Fruit fly (Drosophila melanogaster) whole organism, embryonic: Measurements from ENCODE around the gene Rift.

Source experiments
- Ada2b ChIP-seq: fragments of 200-800 bp; sonication (Bioruptor generic); IDR thresholded peaks from 2 replicates; pipeline ENCODE4 v1.3.6; 2022; ENCODE audit warnings: missing biosample characterization, missing genetic modification characterization
- Adf1 ChIP-seq: fragments of 200-800 bp; sonication (Bioruptor generic); IDR thresholded peaks from 2 replicates; pipeline ENCODE4 v1.3.6; 2022; ENCODE audit warnings: missing biosample characterization, missing genetic modification characterization
- Atf-2 ChIP-seq: fragments of 200-800 bp; sonication (Bioruptor generic); optimal IDR thresholded peaks from 2 replicates; lab custom pipeline; 2016; ENCODE audit warnings: missing biosample characterization, missing genetic modification characterization
- B-H2 ChIP-seq: fragments of 200-800 bp; sonication (Bioruptor generic); optimal IDR thresholded peaks from 2 replicates; lab custom pipeline; 2018; ENCODE audit warnings: missing biosample characterization, mild to moderate bottlenecking, missing genetic modification characterization
- CG10209 ChIP-seq: fragments of 200-800 bp; sonication (Bioruptor generic); optimal IDR thresholded peaks from 3 replicates; lab custom pipeline; 2017; ENCODE audit warnings: missing biosample characterization, mild to moderate bottlenecking, missing genetic modification characterization, missing genetic modification reagents
- CG12219 ChIP-seq: fragments of 200-800 bp; sonication (Bioruptor generic); optimal IDR thresholded peaks from 3 replicates; lab custom pipeline; 2018; ENCODE audit warnings: missing biosample characterization, mild to moderate bottlenecking, missing genetic modification characterization
- CG12391 ChIP-seq: fragments of 200-800 bp; sonication (Bioruptor generic); optimal IDR thresholded peaks from 3 replicates; lab custom pipeline; 2018; ENCODE audit warnings: missing biosample characterization, mild to moderate bottlenecking, missing genetic modification characterization, moderate library complexity
- CG14667 ChIP-seq: fragments of 200-800 bp; sonication (Bioruptor generic); IDR thresholded peaks from 2 replicates; pipeline ENCODE4 v1.3.6; 2022; ENCODE audit warnings: missing biosample characterization, missing genetic modification characterization
- CG2199 ChIP-seq: fragments of 200-800 bp; sonication (Bioruptor generic); IDR thresholded peaks from 3 replicates; pipeline ENCODE4 v1.3.6; 2022; ENCODE audit warnings: missing biosample characterization, missing genetic modification characterization
- CG33213 ChIP-seq: fragments of 200-800 bp; sonication (Bioruptor generic); optimal IDR thresholded peaks from 3 replicates; lab custom pipeline; 2016; ENCODE audit warnings: missing biosample characterization, missing genetic modification characterization
- CG34376 ChIP-seq: fragments of 200-800 bp; sonication (Bioruptor generic); optimal IDR thresholded peaks from 2 replicates; lab custom pipeline; 2018; ENCODE audit warnings: missing biosample characterization, mild to moderate bottlenecking, missing genetic modification characterization
- CG3995 ChIP-seq: fragments of 200-800 bp; sonication (Bioruptor generic); optimal IDR thresholded peaks from 3 replicates; lab custom pipeline; 2016; ENCODE audit warnings: missing biosample characterization, missing genetic modification characterization
- CG4820 ChIP-seq: fragments of 200-800 bp; sonication (Bioruptor generic); optimal IDR thresholded peaks from 3 replicates; lab custom pipeline; 2016; ENCODE audit warnings: missing biosample characterization, missing genetic modification characterization
- CG4854 ChIP-seq: fragments of 200-800 bp; sonication (Bioruptor generic); optimal IDR thresholded peaks from 2 replicates; lab custom pipeline; 2016; ENCODE audit warnings: missing biosample characterization, missing genetic modification characterization, inconsistent platforms
- CG6689 ChIP-seq: fragments of 200-800 bp; sonication (Bioruptor generic); IDR thresholded peaks from 2 replicates; pipeline ENCODE4 v1.3.6; 2022; ENCODE audit warnings: missing biosample characterization, missing genetic modification characterization
- CG6791 ChIP-seq: fragments of 200-800 bp; sonication (Bioruptor generic); IDR thresholded peaks from 3 replicates; pipeline ENCODE4 v1.3.6; 2022; ENCODE audit warnings: missing biosample characterization, missing genetic modification characterization; ENCODE audit not compliant: partially characterized antibody
- CG7556 ChIP-seq: fragments of 200-800 bp; sonication (Bioruptor generic); optimal IDR thresholded peaks from 2 replicates; lab custom pipeline; 2017; ENCODE audit warnings: missing biosample characterization, mild to moderate bottlenecking, missing genetic modification characterization
- CG8765 ChIP-seq: fragments of 200-800 bp; sonication (Bioruptor generic); IDR thresholded peaks from 2 replicates; pipeline ENCODE4 v1.3.6; 2022; ENCODE audit warnings: missing biosample characterization, missing genetic modification characterization
- CG9817 ChIP-seq: fragments of 200-800 bp; sonication (Bioruptor generic); optimal IDR thresholded peaks from 2 replicates; lab custom pipeline; 2018; ENCODE audit warnings: missing biosample characterization, mild to moderate bottlenecking, missing genetic modification characterization, moderate library complexity
- Dll ChIP-seq: fragments of 200-800 bp; sonication (Bioruptor generic); IDR thresholded peaks from 4 replicates; pipeline ENCODE4 v1.3.6; 2022; ENCODE audit warnings: missing biosample characterization, missing genetic modification characterization; ENCODE audit not compliant: partially characterized antibody
- Dp ChIP-seq: fragments of 200-800 bp; sonication (Bioruptor generic); optimal IDR thresholded peaks from 2 replicates; lab custom pipeline; 2018; ENCODE audit warnings: missing biosample characterization, mild to moderate bottlenecking, missing genetic modification characterization, moderate library complexity
- Fer3 ChIP-seq: fragments of 200-800 bp; sonication (Bioruptor generic); optimal IDR thresholded peaks from 2 replicates; lab custom pipeline; 2018; ENCODE audit warnings: missing biosample characterization, mild to moderate bottlenecking, missing genetic modification characterization, moderate library complexity
- Hr3 ChIP-seq: fragments of 200-800 bp; sonication (Bioruptor generic); optimal IDR thresholded peaks from 3 replicates; lab custom pipeline; 2016; ENCODE audit warnings: missing biosample characterization, missing genetic modification characterization
- Lpt ChIP-seq: fragments of >200 bp; optimal IDR thresholded peaks from 2 replicates; lab custom pipeline; 2018; ENCODE audit warnings: missing biosample characterization, missing genetic modification characterization
- MBD-R2 ChIP-seq: fragments of 200-800 bp; sonication (Bioruptor generic); IDR thresholded peaks from 2 replicates; pipeline ENCODE4 v1.3.6; 2022; ENCODE audit warnings: missing biosample characterization, missing genetic modification characterization
- Mad ChIP-seq: fragments of 200-800 bp; sonication (Bioruptor generic); optimal IDR thresholded peaks from 2 replicates; lab custom pipeline; 2016; ENCODE audit warnings: missing biosample characterization, missing genetic modification characterization
- amos ChIP-seq: fragments of 200-800 bp; sonication (Bioruptor generic); IDR thresholded peaks from 2 replicates; pipeline ENCODE4 v1.3.6; 2022; ENCODE audit warnings: missing biosample characterization, missing genetic modification characterization; ENCODE audit not compliant: partially characterized antibody
- caup ChIP-seq: fragments of 200-800 bp; sonication (Bioruptor generic); optimal IDR thresholded peaks from 3 replicates; lab custom pipeline; 2017; ENCODE audit warnings: missing biosample characterization, mild to moderate bottlenecking, missing genetic modification characterization, moderate library complexity; ENCODE audit not compliant: severe bottlenecking
- chn ChIP-seq: fragments of 200-800 bp; sonication (Bioruptor generic); optimal IDR thresholded peaks from 2 replicates; lab custom pipeline; 2016; ENCODE audit warnings: missing biosample characterization, missing genetic modification characterization
- crc ChIP-seq: fragments of 200-800 bp; sonication (Bioruptor generic); optimal IDR thresholded peaks from 2 replicates; lab custom pipeline; 2016; ENCODE audit warnings: missing biosample characterization, missing genetic modification characterization
- emc ChIP-seq: fragments of 200-800 bp; sonication (Bioruptor generic); optimal IDR thresholded peaks from 2 replicates; lab custom pipeline; 2016; ENCODE audit warnings: missing biosample characterization, missing genetic modification characterization
- fd64A ChIP-seq: fragments of 200-800 bp; sonication (Bioruptor generic); optimal IDR thresholded peaks from 3 replicates; lab custom pipeline; 2018; ENCODE audit warnings: missing biosample characterization, mild to moderate bottlenecking, missing genetic modification characterization
- fd96Cb ChIP-seq: fragments of 200-800 bp; sonication (Bioruptor generic); optimal IDR thresholded peaks from 2 replicates; lab custom pipeline; 2018; ENCODE audit warnings: missing biosample characterization, mild to moderate bottlenecking, missing genetic modification characterization, moderate library complexity
- gcm2 ChIP-seq: fragments of 200-800 bp; sonication (Bioruptor generic); optimal IDR thresholded peaks from 2 replicates; lab custom pipeline; 2016; ENCODE audit warnings: missing biosample characterization, missing genetic modification characterization
- grn ChIP-seq: fragments of 200-800 bp; sonication (Bioruptor generic); optimal IDR thresholded peaks from 3 replicates; lab custom pipeline; 2017; ENCODE audit warnings: missing biosample characterization, missing genetic modification characterization
- jigr1 ChIP-seq: fragments of 200-800 bp; sonication (Bioruptor generic); IDR thresholded peaks from 3 replicates; pipeline ENCODE4 v1.3.6; 2022; ENCODE audit warnings: missing biosample characterization, missing genetic modification characterization
- mld ChIP-seq: fragments of 200-800 bp; sonication (Bioruptor generic); IDR thresholded peaks from 3 replicates; pipeline ENCODE4 v1.3.6; 2022; ENCODE audit warnings: missing biosample characterization, missing genetic modification characterization; ENCODE audit not compliant: partially characterized antibody
- nom ChIP-seq: fragments of 200-800 bp; sonication (Bioruptor generic); optimal IDR thresholded peaks from 2 replicates; lab custom pipeline; 2017; ENCODE audit warnings: missing biosample characterization, missing genetic modification characterization, mild to moderate bottlenecking, moderate library complexity, missing genetic modification reagents
- pan ChIP-seq, 4 experiments: fragments of >200 bp in 3 of 4; fragments of 200-800 bp in 1 of 4; sonication (Bioruptor generic) in 1 of 4; optimal IDR thresholded peaks in 3 of 4; IDR thresholded peaks in 1 of 4; 2 replicates each; pipeline versions ENCODE4 v1.3.6 to Lab custom; 2017 to 2022; ENCODE audit warnings: missing biosample characterization in 2 of 4, missing genetic modification characterization in 2 of 4, mixed read lengths in 1 of 4
- peb ChIP-seq: fragments of 200-800 bp; sonication (Bioruptor generic); IDR thresholded peaks from 2 replicates; pipeline ENCODE4 v1.3.6; 2022; ENCODE audit warnings: missing biosample characterization, missing genetic modification characterization
- pnt ChIP-seq: fragments of 200-800 bp; sonication (Bioruptor generic); optimal IDR thresholded peaks from 3 replicates; lab custom pipeline; 2016; ENCODE audit warnings: missing biosample characterization, missing genetic modification characterization
- ro ChIP-seq: fragments of 200-800 bp; sonication (Bioruptor generic); IDR thresholded peaks from 2 replicates; pipeline ENCODE4 v1.3.6; 2022; ENCODE audit warnings: missing biosample characterization, missing genetic modification characterization
- schlank ChIP-seq: fragments of 200-800 bp; sonication (Bioruptor generic); optimal IDR thresholded peaks from 2 replicates; lab custom pipeline; 2018; ENCODE audit warnings: missing biosample characterization, mild to moderate bottlenecking, missing genetic modification characterization
- sisA ChIP-seq: fragments of 200-800 bp; sonication (Bioruptor generic); IDR thresholded peaks from 2 replicates; pipeline ENCODE4 v1.3.6; 2022; ENCODE audit warnings: missing biosample characterization, missing genetic modification characterization
- so ChIP-seq: fragments of 200-800 bp; sonication (Bioruptor generic); IDR thresholded peaks from 3 replicates; pipeline ENCODE4 v1.3.6; 2022; ENCODE audit warnings: missing biosample characterization, missing genetic modification characterization
- tx ChIP-seq: fragments of 200-800 bp; sonication (Bioruptor generic); optimal IDR thresholded peaks from 2 replicates; lab custom pipeline; 2016; ENCODE audit warnings: missing biosample characterization, missing genetic modification characterization
- unc-4 ChIP-seq: fragments of 200-800 bp; sonication (Bioruptor generic); IDR thresholded peaks from 2 replicates; pipeline ENCODE4 v1.3.6; 2022; ENCODE audit warnings: missing biosample characterization, missing genetic modification characterization; ENCODE audit not compliant: partially characterized antibody
- z ChIP-seq: fragments of 200-800 bp; sonication (Bioruptor generic); IDR thresholded peaks from 3 replicates; pipeline ENCODE4 v1.3.6; 2022; ENCODE audit warnings: missing biosample characterization, missing genetic modification characterization

Gene Rift

DNA sequence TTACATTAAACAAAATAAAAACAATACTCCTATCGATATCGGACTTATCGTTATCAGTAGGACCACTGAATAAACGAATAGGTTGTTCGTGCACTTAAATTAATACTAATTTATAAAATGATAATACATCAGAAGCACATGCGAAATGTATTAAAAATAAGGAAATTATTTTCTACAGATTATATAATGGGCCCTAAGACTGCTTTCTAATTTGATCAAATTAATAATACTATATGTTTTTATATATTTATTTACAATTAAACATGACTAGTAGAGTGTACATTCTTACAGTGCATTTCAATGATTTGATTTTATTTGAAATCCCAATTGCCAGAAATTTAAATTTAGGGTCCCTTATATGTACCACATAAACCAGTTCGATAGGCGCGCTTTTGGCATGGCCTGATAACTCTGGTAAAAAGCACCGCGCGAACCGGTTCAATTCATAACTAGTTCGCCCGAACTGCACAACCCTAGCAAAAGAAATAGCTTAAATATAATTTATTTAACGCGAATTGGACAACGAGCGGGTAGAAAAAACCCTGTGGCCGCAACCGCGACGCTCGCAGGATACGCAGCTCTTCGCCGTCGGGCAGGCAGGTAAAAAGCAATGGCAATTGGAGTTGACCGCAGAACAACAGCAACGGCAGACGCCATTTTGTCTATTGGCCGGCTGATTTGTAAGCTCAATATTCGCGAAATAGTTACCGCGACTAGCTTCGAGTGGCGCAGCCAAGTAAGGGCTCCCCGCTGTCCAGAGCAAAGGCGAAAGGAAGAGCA is 33.2 kb downstream of the Rift start, which contains the start of the genes CG2126 and faf (continued):
- TF ChIP-seq caup (peak; percentile 73), CG34376 (peak; percentile 22), emc (GFP tag; lab: Kevin White, UChicago) (peak; percentile 26), CG12391 (tag; lab: Kevin White, UChicago) (peak; percentile 92), CG3995 (GFP tag; lab: Kevin White, UChicago) (peak; percentile 39), Mad (GFP tag; lab: Kevin White, UChicago) (no peak), crc (GFP tag; lab: Kevin White, UChicago) (no peak), pan (optimal IDR thresholded peaks at IDR 0.05; lab: Kevin White, UChicago) (no peak), pan (GFP tag; optimal IDR thresholded peaks at IDR 0.05 in 1 of 2, IDR thresholded peaks at IDR 0.05 in 1 of 2) (peak in 1 of 2 experiments; percentile 81), nom (GFP tag; lab: Kevin White, UChicago) (peak; percentile 13), Fer3 (tag; lab: Kevin White, UChicago) (peak; percentile 74), sisA (GFP tag; lab: Robert Waterston, UW) (peak; percentile 64), schlank (tag; lab: Kevin White, UChicago) (peak; percentile 41), CG6791 (GFP tag; lab: Robert Waterston, UW) (no peak), CG9817 (tag; lab: Kevin White, UChicago) (peak; percentile 84), Atf-2 (GFP tag; lab: Kevin White, UChicago) (peak; percentile 34), CG12219 (peak; percentile 33), CG4854 (GFP tag; lab: Kevin White, UChicago) (peak; percentile 26), so (GFP tag; lab: Robert Waterston, UW) (peak; percentile 37; the same call in 1 of the 3 replicates), ro (GFP tag; lab: Robert Waterston, UW) (peak; percentile 23; the same call in 1 of the 2 replicates), Dll (GFP tag; lab: Robert Waterston, UW) (peak; percentile 63; the same call in 3 of the 4 replicates), CG10209 (GFP tag; lab: Kevin White, UChicago) (peak; percentile 73), B-H2 (GFP tag; lab: Kevin White, UChicago) (peak; percentile 84), Dp (GFP tag; lab: Kevin White, UChicago) (peak; percentile 44), CG33213 (GFP tag; lab: Kevin White, UChicago) (peak; percentile 24), CG14667 (GFP tag; lab: Robert Waterston, UW) (0 out of 2 replicates have a peak, but pooled peaks have one; percentile 43), jigr1 (peak; percentile 60; the same call in 2 of the 3 replicates), MBD-R2 (GFP tag; lab: Robert Waterston, UW) (peak; percentile 29), CG8765 (GFP tag; lab: Robert Waterston, UW) (peak; percentile 46; the same call in 1 of the 2 replicates), amos (GFP tag; lab: Robert Waterston, UW) (peak; percentile 44; the same call in 1 of the 2 replicates), Adf1 (GFP tag; lab: Robert Waterston, UW) (peak; percentile 18; the same call in 1 of the 2 replicates), fd96Cb (tag; lab: Kevin White, UChicago) (peak; percentile 67), CG2199 (GFP tag; lab: Robert Waterston, UW) (no peak), CG4820 (GFP tag; lab: Kevin White, UChicago) (peak; percentile 61), unc-4 (GFP tag; lab: Robert Waterston, UW) (peak; percentile 50; the same call in 1 of the 2 replicates), peb (GFP tag; lab: Robert Waterston, UW) (no peak), CG6689 (GFP tag; lab: Robert Waterston, UW) (peak; percentile 82), z (GFP tag; lab: Robert Waterston, UW) (no peak), gcm2 (no peak), Lpt (GFP tag; lab: Kevin White, UChicago) (no peak), chn (peak; percentile 68), pnt (peak; percentile 32), fd64A (GFP tag; lab: Kevin White, UChicago) (no peak), CG7556 (GFP tag; lab: Kevin White, UChicago) (peak; percentile 71), Ada2b (GFP tag; lab: Robert Waterston, UW) (peak; percentile 68), Hr3 (GFP tag; lab: Kevin White, UChicago) (peak; percentile 78), mld (GFP tag; lab: Robert Waterston, UW) (no peak), tx (GFP tag; lab: Kevin White, UChicago) (peak; percentile 16), grn (GFP tag; lab: Kevin White, UChicago) (no peak)
